Worm (Caenorhabditis elegans) whole organism, L3 larva: ENCODE measurements around the gene gmps-1.

Experiments
- R02D3.7 ChIP-seq: fragments of 150-350 bp; optimal IDR thresholded peaks from 2 replicates; lab custom pipeline; 2014; ENCODE audit warnings: missing biosample characterization, missing genetic modification characterization
- aly-2 ChIP-seq: fragments of 150-350 bp; optimal IDR thresholded peaks from 2 replicates; lab custom pipeline; 2014; ENCODE audit warnings: missing biosample characterization, missing genetic modification characterization
- ama-1 ChIP-seq: fragments of 150-350 bp; optimal IDR thresholded peaks from 2 replicates; lab custom pipeline; 2018
- egl-5 ChIP-seq: fragments of 150-350 bp; optimal IDR thresholded peaks from 2 replicates; lab custom pipeline; 2017; ENCODE audit warnings: missing biosample characterization, missing genetic modification reagents, missing genetic modification characterization, inconsistent platforms
- elt-3 ChIP-seq, 3 experiments: fragments of 150-350 bp in 1 of 3; sonication (generic microtip) in 2 of 3; optimal IDR thresholded peaks; 2 replicates in 2 of 3; 4 replicates in 1 of 3; lab custom pipeline; 2014 to 2017; ENCODE audit warnings: missing biosample characterization in 3 of 3, missing genetic modification characterization in 3 of 3
- fos-1 ChIP-seq: fragments of 150-350 bp; optimal IDR thresholded peaks from 2 replicates; lab custom pipeline; 2014; ENCODE audit warnings: missing biosample characterization, missing genetic modification characterization
- mdl-1 ChIP-seq: fragments of 150-350 bp; optimal IDR thresholded peaks from 2 replicates; lab custom pipeline; 2014; ENCODE audit warnings: missing biosample characterization, missing genetic modification characterization
- nhr-23 ChIP-seq: fragments of 150-350 bp; optimal IDR thresholded peaks from 2 replicates; lab custom pipeline; 2014; ENCODE audit warnings: missing biosample characterization, missing genetic modification reagents, missing genetic modification characterization
- nhr-237 ChIP-seq: fragments of 150-350 bp; optimal IDR thresholded peaks from 2 replicates; lab custom pipeline; 2014; ENCODE audit warnings: missing biosample characterization, missing genetic modification characterization
- pha-4 ChIP-seq: fragments of 150-350 bp; optimal IDR thresholded peaks from 2 replicates; lab custom pipeline; 2014; ENCODE audit warnings: missing biosample characterization, missing genetic modification reagents, missing genetic modification characterization
- skn-1 ChIP-seq: fragments of 150-350 bp; optimal IDR thresholded peaks from 2 replicates; lab custom pipeline; 2014; ENCODE audit warnings: missing biosample characterization, missing genetic modification characterization
- snpc-4 ChIP-seq: fragments of 150-350 bp; optimal IDR thresholded peaks from 2 replicates; lab custom pipeline; 2014; ENCODE audit warnings: missing biosample characterization, missing genetic modification characterization
- ztf-4 ChIP-seq: fragments of 150-350 bp; optimal IDR thresholded peaks from 2 replicates; lab custom pipeline; 2014; ENCODE audit warnings: missing biosample characterization, missing genetic modification characterization

- TF ChIP-seq nhr-23 (tag; lab: Kevin White, UChicago) (no peak), ztf-4 (tag; lab: Kevin White, UChicago) (no peak), mdl-1 (tag; lab: Kevin White, UChicago) (no peak), skn-1 (tag; lab: Kevin White, UChicago) (no peak), ama-1 (no peak), aly-2 (no peak), snpc-4 (tag; lab: Kevin White, UChicago) (no peak), nhr-237 (tag; lab: Kevin White, UChicago) (no peak), egl-5 (tag; lab: Kevin White, UChicago) (no peak), R02D3.7 (no peak), fos-1 (tag; lab: Kevin White, UChicago) (no peak), elt-3 (tag; optimal IDR thresholded peaks at IDR 0.05; lab: Kevin White, UChicago) (no peak), pha-4 (tag; lab: Kevin White, UChicago) (no peak)
Measured at ce11 chrII:10888979-10889378, 20.5 kb upstream of the gmps-1 start, which contains the start of gene ptr-8.
